Worm (Caenorhabditis elegans) whole organism, L4 larva: ENCODE data around the gene F53B7.7.
A peak's percentile ranks its signal among the peaks of the same experiment; 100 is the strongest.

Source experiments
- F26F4.8 ChIP-seq: fragments of 200-800 bp; sonication (Bioruptor generic); conservative IDR thresholded peaks from 2 replicates; pipeline ENCODE4 v1.3.6; 2022; ENCODE audit warnings: missing genetic modification characterization, missing compliant biosample characterization
- F37D6.2 ChIP-seq: sonication (generic microtip); optimal IDR thresholded peaks from 2 replicates; lab custom pipeline; 2016; ENCODE audit warnings: mild to moderate bottlenecking, missing genetic modification characterization, missing compliant biosample characterization
- F49E8.2 ChIP-seq: sonication (generic microtip); optimal IDR thresholded peaks from 2 replicates; lab custom pipeline; 2016; ENCODE audit warnings: missing compliant biosample characterization, mild to moderate bottlenecking, missing genetic modification characterization, borderline replicate concordance
- R02D3.7 ChIP-seq: fragments of 150-350 bp; sonication (generic microtip); optimal IDR thresholded peaks from 3 replicates; lab custom pipeline; 2014; ENCODE audit warnings: missing biosample characterization, missing genetic modification characterization
- T20F7.1 ChIP-seq: fragments of 200-800 bp; sonication (Bioruptor generic); optimal IDR thresholded peaks from 2 replicates; lab custom pipeline; 2018; ENCODE audit warnings: mild to moderate bottlenecking, missing genetic modification characterization, missing compliant biosample characterization
- Y48G9A.11 ChIP-seq: fragments of 200-800 bp; sonication (Bioruptor generic); IDR thresholded peaks from 2 replicates; pipeline ENCODE4 v1.3.6; 2022; ENCODE audit warnings: missing genetic modification reagents, missing genetic modification characterization, missing compliant biosample characterization
- aha-1 ChIP-seq: fragments of 150-350 bp; peaks from one replicate; lab custom pipeline; 2014; ENCODE audit warnings: missing biosample characterization, missing genetic modification characterization
- aly-2 ChIP-seq: sonication (generic microtip); optimal IDR thresholded peaks from 2 replicates; lab custom pipeline; 2018; ENCODE audit warnings: missing biosample characterization, missing genetic modification characterization
- attf-4 ChIP-seq: sonication (generic microtip); optimal IDR thresholded peaks from 3 replicates; lab custom pipeline; 2017; ENCODE audit warnings: missing biosample characterization, missing genetic modification characterization
- ceh-32 ChIP-seq: sonication (generic microtip); optimal IDR thresholded peaks from 2 replicates; lab custom pipeline; 2016; ENCODE audit warnings: mild to moderate bottlenecking, missing genetic modification characterization, missing compliant biosample characterization; ENCODE audit not compliant: poor library complexity
- ceh-44 ChIP-seq: fragments of 200-800 bp; sonication (Bioruptor generic); IDR thresholded peaks from 2 replicates; pipeline ENCODE4 v1.3.6; 2022; ENCODE audit warnings: missing genetic modification reagents, missing genetic modification characterization, missing compliant biosample characterization
- ceh-62 ChIP-seq: sonication (generic microtip); optimal IDR thresholded peaks from 2 replicates; lab custom pipeline; 2017; ENCODE audit warnings: missing biosample characterization, missing genetic modification characterization
- cey-2 ChIP-seq: sonication (generic microtip); optimal IDR thresholded peaks from 3 replicates; lab custom pipeline; 2017; ENCODE audit warnings: missing genetic modification characterization, mild to moderate bottlenecking, missing compliant biosample characterization, antibody characterized with exemption, borderline replicate concordance; ENCODE audit not compliant: insufficient read depth
- ctbp-1 ChIP-seq: fragments of 200-800 bp; sonication (Bioruptor generic); IDR thresholded peaks from 2 replicates; pipeline ENCODE4 v1.3.6; 2022; ENCODE audit warnings: missing genetic modification reagents, missing genetic modification characterization, missing compliant biosample characterization
- daf-12 ChIP-seq: fragments of 150-350 bp; optimal IDR thresholded peaks from 2 replicates; lab custom pipeline; 2014; ENCODE audit warnings: missing biosample characterization, missing genetic modification reagents, missing genetic modification characterization
- daf-16 ChIP-seq, 3 experiments: sonication (generic microtip); optimal IDR thresholded peaks; 2 replicates each; lab custom pipeline; 2016 to 2017; ENCODE audit warnings: missing genetic modification characterization in 3 of 3, missing genetic modification reagents in 3 of 3, mild to moderate bottlenecking in 2 of 3, missing compliant biosample characterization in 2 of 3, missing biosample characterization in 1 of 3, moderate library complexity in 1 of 3
- daf-19 ChIP-seq: fragments of 200-800 bp; sonication (Bioruptor generic); conservative IDR thresholded peaks from 2 replicates; pipeline ENCODE4 v1.3.6; 2022; ENCODE audit warnings: missing genetic modification characterization, missing compliant biosample characterization
- dpl-1 ChIP-seq: fragments of 150-350 bp; optimal IDR thresholded peaks from 2 replicates; lab custom pipeline; 2014; ENCODE audit warnings: missing biosample characterization, missing genetic modification reagents, missing genetic modification characterization
- egl-27 ChIP-seq: sonication (generic microtip); optimal IDR thresholded peaks from 3 replicates; lab custom pipeline; 2017; ENCODE audit warnings: missing biosample characterization, missing genetic modification reagents, missing genetic modification characterization
- egl-43 ChIP-seq: fragments of 200-800 bp; sonication (Bioruptor generic); IDR thresholded peaks from 2 replicates; pipeline ENCODE4 v1.3.6; 2022; ENCODE audit warnings: missing genetic modification reagents, missing genetic modification characterization, missing compliant biosample characterization
- fkh-10 ChIP-seq: fragments of 150-350 bp; optimal IDR thresholded peaks from 2 replicates; lab custom pipeline; 2014; ENCODE audit warnings: missing biosample characterization, missing genetic modification reagents, missing genetic modification characterization
- hlh-30 ChIP-seq: sonication (generic microtip); optimal IDR thresholded peaks from 2 replicates; lab custom pipeline; 2017; ENCODE audit warnings: antibody characterized with exemption, mild to moderate bottlenecking, missing genetic modification characterization, missing compliant biosample characterization; ENCODE audit not compliant: insufficient read depth
- hmg-1.1 ChIP-seq: fragments of 200-800 bp; sonication (Bioruptor generic); IDR thresholded peaks from 2 replicates; pipeline ENCODE4 v1.3.6; 2022; ENCODE audit warnings: missing genetic modification reagents, missing genetic modification characterization, missing compliant biosample characterization
- jun-1 ChIP-seq: fragments of 150-350 bp; optimal IDR thresholded peaks from 2 replicates; lab custom pipeline; 2014; ENCODE audit warnings: missing biosample characterization, missing genetic modification reagents, missing genetic modification characterization
- lin-1 ChIP-seq: fragments of 200-800 bp; sonication (Bioruptor generic); IDR thresholded peaks from 2 replicates; pipeline ENCODE4 v1.3.6; 2022; ENCODE audit warnings: missing genetic modification reagents, missing genetic modification characterization, missing compliant biosample characterization
- lir-3 ChIP-seq: sonication (generic microtip); optimal IDR thresholded peaks from 2 replicates; lab custom pipeline; 2016; ENCODE audit warnings: mild to moderate bottlenecking, missing genetic modification characterization, missing compliant biosample characterization
- lsy-2 ChIP-seq, 2 experiments: fragments of 150-350 bp in 1 of 2; sonication (generic microtip) in 1 of 2; optimal IDR thresholded peaks; 2 replicates each; lab custom pipeline; 2014 to 2017; ENCODE audit warnings: missing biosample characterization in 2 of 2, missing genetic modification characterization in 2 of 2
- mdl-1 ChIP-seq, 2 experiments: fragments of 150-350 bp in 1 of 2; sonication (generic microtip) in 1 of 2; optimal IDR thresholded peaks; 2 replicates each; lab custom pipeline; 2014 to 2017; ENCODE audit warnings: missing biosample characterization in 2 of 2, missing genetic modification characterization in 2 of 2
- mdt-29 ChIP-seq: fragments of 200-800 bp; sonication (Bioruptor generic); IDR thresholded peaks from 2 replicates; pipeline ENCODE4 v1.3.6; 2022; ENCODE audit warnings: missing genetic modification reagents, missing genetic modification characterization, missing compliant biosample characterization
- mep-1 ChIP-seq: fragments of 150-350 bp; sonication (generic microtip); optimal IDR thresholded peaks from 3 replicates; lab custom pipeline; 2014; ENCODE audit warnings: missing biosample characterization, missing genetic modification characterization
- mxl-3 ChIP-seq: fragments of 200-800 bp; sonication (Bioruptor generic); optimal IDR thresholded peaks from 2 replicates; lab custom pipeline; 2018; ENCODE audit warnings: mild to moderate bottlenecking, missing genetic modification characterization, missing compliant biosample characterization
- nhr-10 ChIP-seq: fragments of 150-350 bp; optimal IDR thresholded peaks from 2 replicates; lab custom pipeline; 2014; ENCODE audit warnings: missing biosample characterization, missing genetic modification characterization
- nhr-11 ChIP-seq: fragments of 150-350 bp; optimal IDR thresholded peaks from 2 replicates; lab custom pipeline; 2014; ENCODE audit warnings: missing biosample characterization, missing genetic modification characterization
- nhr-237 ChIP-seq: sonication (generic microtip); optimal IDR thresholded peaks from 2 replicates; lab custom pipeline; 2017; ENCODE audit warnings: missing biosample characterization, missing genetic modification characterization
- nhr-28 ChIP-seq: fragments of 150-350 bp; optimal IDR thresholded peaks from 2 replicates; lab custom pipeline; 2014; ENCODE audit warnings: missing biosample characterization, missing genetic modification characterization
- nhr-41 ChIP-seq: fragments of 200-800 bp; sonication (Bioruptor generic); IDR thresholded peaks from 2 replicates; pipeline ENCODE4 v1.3.6; 2022; ENCODE audit warnings: missing genetic modification reagents, missing genetic modification characterization, missing compliant biosample characterization
- nhr-48 ChIP-seq: sonication (generic microtip); optimal IDR thresholded peaks from 2 replicates; lab custom pipeline; 2016; ENCODE audit warnings: mild to moderate bottlenecking, missing genetic modification characterization, missing compliant biosample characterization
- nhr-76 ChIP-seq: fragments of 150-350 bp; optimal IDR thresholded peaks from 2 replicates; lab custom pipeline; 2014; ENCODE audit warnings: missing biosample characterization, missing genetic modification characterization
- nhr-77 ChIP-seq: fragments of 150-350 bp; optimal IDR thresholded peaks from 2 replicates; lab custom pipeline; 2014; ENCODE audit warnings: missing biosample characterization, missing genetic modification characterization
- pha-4 ChIP-seq, 2 experiments: fragments of 150-350 bp in 1 of 2; fragments of 200-800 bp in 1 of 2; sonication (Bioruptor generic) in 1 of 2; IDR thresholded peaks in 1 of 2; optimal IDR thresholded peaks in 1 of 2; 2 replicates each; pipeline versions ENCODE4 v1.3.6 to Lab custom; 2014 to 2022; ENCODE audit warnings: missing genetic modification characterization in 2 of 2, missing genetic modification reagents in 2 of 2, missing biosample characterization in 1 of 2, missing compliant biosample characterization in 1 of 2
- rbr-2 ChIP-seq: sonication (generic microtip); optimal IDR thresholded peaks from 2 replicates; lab custom pipeline; 2016; ENCODE audit warnings: missing genotype, missing genetic modification characterization, missing compliant biosample characterization
- snpc-4 ChIP-seq: fragments of 150-350 bp; optimal IDR thresholded peaks from 2 replicates; lab custom pipeline; 2014; ENCODE audit warnings: missing biosample characterization, missing genetic modification characterization
- spr-1 ChIP-seq: sonication (generic microtip); optimal IDR thresholded peaks from 2 replicates; lab custom pipeline; 2016; ENCODE audit warnings: mild to moderate bottlenecking, missing genetic modification characterization, missing compliant biosample characterization
- tag-97 ChIP-seq: fragments of 200-800 bp; sonication (Bioruptor generic); IDR thresholded peaks from 2 replicates; pipeline ENCODE4 v1.3.6; 2022; ENCODE audit warnings: missing genetic modification characterization, missing compliant biosample characterization
- tra-1 ChIP-seq: fragments of 200-800 bp; sonication (Bioruptor generic); IDR thresholded peaks from 2 replicates; pipeline ENCODE4 v1.3.6; 2022; ENCODE audit warnings: missing genetic modification reagents, missing genetic modification characterization, missing compliant biosample characterization
- unc-39 ChIP-seq: sonication (generic microtip); optimal IDR thresholded peaks from 2 replicates; lab custom pipeline; 2017; ENCODE audit warnings: missing biosample characterization, missing genetic modification characterization
- zfp-3 ChIP-seq: fragments of 200-800 bp; sonication (Bioruptor generic); conservative IDR thresholded peaks from 2 replicates; pipeline ENCODE4 v1.3.6; 2022; ENCODE audit warnings: missing genetic modification reagents, missing genetic modification characterization, missing compliant biosample characterization
- zip-11 ChIP-seq: fragments of 200-800 bp; sonication (Bioruptor generic); IDR thresholded peaks from 2 replicates; pipeline ENCODE4 v1.3.6; 2022; ENCODE audit warnings: missing genetic modification characterization, missing compliant biosample characterization
- ztf-11 ChIP-seq: fragments of 150-350 bp; optimal IDR thresholded peaks from 2 replicates; lab custom pipeline; 2014; ENCODE audit warnings: missing biosample characterization, missing genetic modification characterization
- ztf-7 ChIP-seq: fragments of 150-350 bp; optimal IDR thresholded peaks from 2 replicates; lab custom pipeline; 2014; ENCODE audit warnings: missing biosample characterization, missing genetic modification characterization

Gene F53B7.7

DNA sequence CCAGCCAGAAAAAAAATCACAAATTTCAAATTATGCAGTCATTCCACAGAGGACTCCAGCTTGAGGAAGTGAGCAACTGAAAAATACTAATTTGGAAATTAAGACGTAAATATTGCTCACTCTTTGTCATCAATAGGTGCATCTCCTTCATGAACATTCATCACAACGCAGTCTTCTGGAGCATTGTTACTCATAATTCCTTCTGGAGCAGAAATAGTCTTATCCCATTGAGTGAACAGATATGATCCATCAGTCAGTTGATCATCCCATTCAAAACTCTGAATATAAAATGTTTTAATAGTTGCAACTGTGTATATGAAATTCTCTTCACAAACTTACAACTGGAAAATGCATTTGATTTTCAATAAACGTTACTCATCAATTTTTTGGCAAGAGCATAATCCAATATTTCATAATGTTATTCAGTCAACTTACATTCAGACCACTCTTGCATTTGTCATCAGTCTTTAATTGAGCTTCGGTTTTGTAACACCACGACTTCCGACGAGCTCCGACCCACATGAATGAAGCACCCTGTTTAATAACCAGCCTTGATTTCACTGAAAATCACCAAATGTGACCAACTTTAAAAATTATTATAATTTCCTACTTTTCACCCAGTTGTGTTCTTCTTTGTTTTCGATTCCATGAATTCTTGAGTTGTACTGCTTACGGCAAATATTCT lies 45.3 kb upstream of the F53B7.7 start (continued):
- TF ChIP-seq cey-2, result no peak
- TF ChIP-seq F37D6.2 (tag; lab: Kevin White, UChicago), result no peak
- no peak for TF ChIP-seq nhr-237 (tag; lab: Kevin White, UChicago)
- TF ChIP-seq daf-16 (GFP tag; optimal IDR thresholded peaks at IDR 0.05; lab: Kevin White, UChicago), result peak in 1 of 2 experiments; percentile 48
- TF ChIP-seq daf-16 (tag; optimal IDR thresholded peaks at IDR 0.05; lab: Kevin White, UChicago), result no peak
- TF ChIP-seq mdl-1 (tag; optimal IDR thresholded peaks at IDR 0.05; lab: Kevin White, UChicago), result no peak
- TF ChIP-seq ctbp-1 (GFP tag; lab: Robert Waterston, UW), result no peak
- no peak for TF ChIP-seq lin-1 (GFP tag; lab: Robert Waterston, UW)
- TF ChIP-seq ceh-44 (GFP tag; lab: Robert Waterston, UW), result no peak
- peak; percentile 69 for TF ChIP-seq T20F7.1 (GFP tag; lab: Kevin White, UChicago)
- TF ChIP-seq nhr-10 (tag; lab: Kevin White, UChicago), result no peak
- TF ChIP-seq Y48G9A.11 (GFP tag; lab: Robert Waterston, UW), result no peak
- TF ChIP-seq ceh-32 (tag; lab: Kevin White, UChicago), result no peak
- no peak for TF ChIP-seq ceh-62 (tag; lab: Kevin White, UChicago)
- TF ChIP-seq mep-1 (tag; lab: Kevin White, UChicago), result peak; percentile 35
- TF ChIP-seq nhr-48 (tag; lab: Kevin White, UChicago), result no peak
- TF ChIP-seq daf-19 (GFP tag; lab: Robert Waterston, UW), result no peak
- peak in 1 of 2 experiments; percentile 61 for TF ChIP-seq lsy-2 (tag; optimal IDR thresholded peaks at IDR 0.05; lab: Kevin White, UChicago)
- no peak for TF ChIP-seq nhr-41 (GFP tag; lab: Robert Waterston, UW)
- no peak for TF ChIP-seq aly-2 (tag; lab: Kevin White, UChicago)
- TF ChIP-seq egl-43 (GFP tag; lab: Robert Waterston, UW), result no peak
- TF ChIP-seq mdt-29 (GFP tag; lab: Robert Waterston, UW), result 0 out of 2 replicates have a peak, but pooled peaks have one; percentile 32
- no peak for TF ChIP-seq nhr-11 (tag; lab: Kevin White, UChicago)
- TF ChIP-seq ztf-7, result no peak
- TF ChIP-seq jun-1 (tag; lab: Kevin White, UChicago), result no peak
- no peak for TF ChIP-seq mxl-3
- no peak for TF ChIP-seq spr-1 (tag; lab: Kevin White, UChicago)
- TF ChIP-seq lir-3 (tag; lab: Kevin White, UChicago), result no peak
- TF ChIP-seq R02D3.7 (tag; lab: Kevin White, UChicago), result no peak
- TF ChIP-seq tag-97 (GFP tag; lab: Robert Waterston, UW), result no peak
- TF ChIP-seq F49E8.2, result no peak
- TF ChIP-seq snpc-4 (tag; lab: Kevin White, UChicago), result no peak
- no peak for TF ChIP-seq fkh-10 (GFP tag; lab: Kevin White, UChicago)
- no peak for TF ChIP-seq F26F4.8 (GFP tag; lab: Robert Waterston, UW)
- TF ChIP-seq zfp-3, result peak; percentile 95
- no peak for TF ChIP-seq nhr-28 (tag; lab: Kevin White, UChicago)
- TF ChIP-seq ztf-11 (tag; lab: Kevin White, UChicago), result no peak
- no peak for TF ChIP-seq attf-4 (tag; lab: Kevin White, UChicago)
- no peak for TF ChIP-seq zip-11 (GFP tag; lab: Robert Waterston, UW)
- no peak for TF ChIP-seq hlh-30 (tag; lab: Kevin White, UChicago)
- peak; percentile 43; the same call in 1 of the 2 replicates for TF ChIP-seq hmg-1.1 (GFP tag; lab: Robert Waterston, UW)
- TF ChIP-seq daf-12 (tag; lab: Kevin White, UChicago), result no peak
- no peak for TF ChIP-seq unc-39 (tag; lab: Kevin White, UChicago)
- TF ChIP-seq dpl-1, result no peak
- TF ChIP-seq tra-1, result 0 out of 2 replicates have a peak, but pooled peaks have one; percentile 8
- TF ChIP-seq pha-4 (GFP tag; IDR thresholded peaks at IDR 0.05; lab: Robert Waterston, UW), result no peak
- no peak for TF ChIP-seq pha-4 (tag; optimal IDR thresholded peaks at IDR 0.05; lab: Kevin White, UChicago)
- TF ChIP-seq aha-1, result peak; percentile 29
- no peak for TF ChIP-seq rbr-2
- no peak for TF ChIP-seq egl-27
- TF ChIP-seq nhr-77, result peak; percentile 24
- TF ChIP-seq nhr-76 (tag; lab: Kevin White, UChicago), result no peak
